Worm (Caenorhabditis elegans): ENCODE data around the gene pigq-1.

pigq-1 gene

DNA sequence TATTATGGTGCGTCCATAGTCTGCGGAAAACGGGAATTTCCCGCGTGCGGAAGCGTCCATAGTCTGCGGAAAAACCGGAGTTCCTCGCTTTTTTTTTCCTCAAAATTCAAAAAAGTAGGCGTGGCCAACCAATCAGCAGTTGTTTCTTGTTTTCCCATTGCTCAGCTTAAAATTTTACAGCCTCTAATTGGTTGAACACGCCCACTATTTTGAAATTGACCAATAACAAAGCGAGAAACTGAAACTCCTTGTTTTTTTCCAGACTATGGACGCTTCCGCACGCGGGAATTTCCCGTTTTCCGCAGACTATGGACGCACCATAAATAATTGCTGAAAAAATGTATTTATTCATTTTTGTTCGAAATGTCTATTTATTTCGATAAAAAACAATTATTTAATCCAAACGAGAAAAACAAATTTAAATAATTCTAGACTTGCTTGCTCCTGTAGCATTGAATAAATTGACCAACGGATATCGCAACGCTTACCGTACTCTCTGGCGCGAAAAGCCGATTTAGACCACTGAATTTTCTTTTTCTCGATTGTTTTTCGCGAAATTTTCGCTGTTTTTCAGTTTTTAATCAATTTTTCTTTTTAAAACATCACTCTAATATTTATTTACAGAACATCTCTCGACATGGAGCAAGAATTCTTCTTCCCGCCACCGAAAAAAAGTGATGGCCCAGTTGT lies 7.5 kb upstream of the pigq-1 start, which contains the start of gene C08F8.3:
C08F8.3 (plus strand) TSS at position 620 of the 690 bp plus-strand sequence.
- TF ChIP-seq nfya-1 (tag; optimal IDR thresholded peaks at IDR 0.05; ENCODE audit: insufficient read depth): peak; percentile 67

DNA sequence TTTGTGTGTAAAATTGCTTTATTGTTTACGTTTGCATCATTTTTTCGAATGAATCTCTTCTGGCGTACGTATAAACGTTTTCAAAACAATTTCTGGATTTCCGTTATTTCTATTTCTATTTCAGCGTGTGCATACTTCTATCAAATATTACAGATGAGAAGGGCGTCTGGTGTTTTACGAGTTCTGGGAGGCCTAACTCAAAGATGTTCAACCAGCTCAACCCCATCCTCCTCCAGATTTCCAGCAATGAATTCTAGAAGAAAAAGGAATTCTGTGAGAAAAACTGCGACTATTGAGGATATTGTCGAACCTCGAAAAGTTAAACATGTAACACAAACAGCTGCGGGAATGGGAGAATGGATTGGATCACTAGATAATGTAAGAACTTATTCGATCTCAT lies 3.8 kb upstream of the pigq-1 start, which contains the start of gene C08F8.2:
C08F8.2 (plus strand) TSS at position 154 of the 400 bp plus-strand sequence.
- TF ChIP-seq ztf-4 (tag; optimal IDR thresholded peaks at IDR 0.05): no peak
- no peak for TF ChIP-seq pqm-1 (tag; optimal IDR thresholded peaks at IDR 0.05)
- TF ChIP-seq ceh-28 (tag; optimal IDR thresholded peaks at IDR 0.05): no peak
- peak; percentile 53 for TF ChIP-seq ama-1 (optimal IDR thresholded peaks at IDR 0.05)

DNA sequence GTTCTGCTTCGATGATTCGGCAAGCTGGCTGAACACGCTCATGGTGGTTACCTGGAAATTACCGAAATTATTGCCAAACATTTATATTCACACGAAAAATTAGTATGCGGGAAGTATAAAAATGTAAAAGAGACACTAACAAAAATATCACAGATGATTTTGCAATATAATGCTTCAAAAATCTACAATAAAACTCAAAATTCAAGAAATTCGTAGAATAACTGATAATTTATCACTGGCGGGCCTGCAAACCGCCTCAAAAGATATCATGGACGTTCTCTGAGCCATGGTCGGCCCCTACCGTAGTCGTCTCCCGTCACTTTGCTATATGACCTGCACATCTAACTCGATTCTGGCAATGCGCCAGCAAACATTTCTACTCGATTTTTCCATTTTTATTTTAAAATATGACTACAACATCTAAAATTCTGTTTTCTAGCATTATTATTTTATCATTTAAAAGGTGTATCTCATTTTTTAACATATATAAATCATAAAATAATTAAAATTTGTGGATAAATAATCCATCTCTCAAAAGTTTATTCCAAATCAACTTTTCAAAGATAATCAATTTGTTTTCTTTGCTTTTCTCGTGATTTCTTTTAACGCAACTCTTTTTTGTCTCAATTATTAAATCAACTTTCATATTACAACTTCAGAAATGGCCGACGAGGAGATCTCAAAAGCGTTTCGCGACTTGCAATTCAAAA lies 2.6 kb upstream of the pigq-1 start, which contains the start of the genes F01G4.6 and pfd-1:
F01G4.6 (minus strand) TSS at position 51 of the 710 bp plus-strand sequence.
pfd-1 (plus strand) TSS at position 660 of the 710 bp plus-strand sequence.
- peak; percentile 87 for TF ChIP-seq lin-39 (tag; optimal IDR thresholded peaks at IDR 0.05)
- peak; percentile 84 for TF ChIP-seq egl-5 (tag; optimal IDR thresholded peaks at IDR 0.05)
- peak; percentile 49 for TF ChIP-seq ceh-16 (tag; optimal IDR thresholded peaks at IDR 0.05)
- TF ChIP-seq nhr-43 (tag; optimal IDR thresholded peaks at IDR 0.05; ENCODE audit: poor library complexity, severe bottlenecking): peak; percentile 82
- TF ChIP-seq jun-1 (tag; optimal IDR thresholded peaks at IDR 0.05): peak; percentile 88
- no peak for TF ChIP-seq unc-39 (tag; optimal IDR thresholded peaks at IDR 0.05)
- peak; percentile 67 for TF ChIP-seq ama-1 (optimal IDR thresholded peaks at IDR 0.05)
- peak; percentile 64 for TF ChIP-seq mml-1 (tag; optimal IDR thresholded peaks at IDR 0.05)
- TF ChIP-seq egl-27 (tag; optimal IDR thresholded peaks at IDR 0.05): peak; percentile 32
- no peak for TF ChIP-seq ztf-11 (tag; optimal IDR thresholded peaks at IDR 0.05)
- peak; percentile 43 for TF ChIP-seq ceh-82 (tag; optimal IDR thresholded peaks at IDR 0.05)
- peak; percentile 1 for TF ChIP-seq sea-2 (GFP tag; optimal IDR thresholded peaks at IDR 0.05)
- no peak for TF ChIP-seq unc-62 (GFP tag; optimal IDR thresholded peaks at IDR 0.05)
- no peak for TF ChIP-seq fkh-2 (tag; optimal IDR thresholded peaks at IDR 0.05)
- peak; percentile 63 for TF ChIP-seq ztf-4 (tag; optimal IDR thresholded peaks at IDR 0.05)
- TF ChIP-seq lsy-12 (tag; optimal IDR thresholded peaks at IDR 0.05): peak; percentile 96
- TF ChIP-seq fos-1 (tag; optimal IDR thresholded peaks at IDR 0.05): no peak
- TF ChIP-seq eor-1 (tag; optimal IDR thresholded peaks at IDR 0.05): no peak
- TF ChIP-seq pha-4 (tag; optimal IDR thresholded peaks at IDR 0.05): peak; percentile 97
- no peak for TF ChIP-seq nhr-67 (tag; optimal IDR thresholded peaks at IDR 0.05)
- TF ChIP-seq nhr-76 (tag; optimal IDR thresholded peaks at IDR 0.05): peak; percentile 50
- TF ChIP-seq hmg-11 (tag; optimal IDR thresholded peaks at IDR 0.05): peak; percentile 76
- TF ChIP-seq snpc-4 (tag; optimal IDR thresholded peaks at IDR 0.05): peak; percentile 82
- peak; percentile 98 for TF ChIP-seq nfya-1 (tag; optimal IDR thresholded peaks at IDR 0.05; ENCODE audit: insufficient read depth)
- TF ChIP-seq nhr-77 (tag; optimal IDR thresholded peaks at IDR 0.05): peak; percentile 40
- peak; percentile 68 for TF ChIP-seq ceh-28 (tag; optimal IDR thresholded peaks at IDR 0.05)
- no peak for TF ChIP-seq nhr-237 (tag; optimal IDR thresholded peaks at IDR 0.05)
- no peak for TF ChIP-seq aly-2 (tag; optimal IDR thresholded peaks at IDR 0.05)
- TF ChIP-seq zag-1 (tag; optimal IDR thresholded peaks at IDR 0.05): peak; percentile 85
- peak; percentile 95 for TF ChIP-seq lin-15B (tag; optimal IDR thresholded peaks at IDR 0.05)
- TF ChIP-seq elt-3 (tag; optimal IDR thresholded peaks at IDR 0.05): peak in 1 of 3 experiments; percentile 66
- TF ChIP-seq elt-2 (tag; optimal IDR thresholded peaks at IDR 0.05): peak; percentile 87
- TF ChIP-seq daf-12 (tag; optimal IDR thresholded peaks at IDR 0.05): no peak
- peak; percentile 84 for TF ChIP-seq R02D3.7 (tag; optimal IDR thresholded peaks at IDR 0.05)
- peak; percentile 90 for TF ChIP-seq pqm-1 (tag; optimal IDR thresholded peaks at IDR 0.05)
- TF ChIP-seq nhr-23 (tag; optimal IDR thresholded peaks at IDR 0.05): peak; percentile 97
- peak; percentile 81 for TF ChIP-seq tbx-2 (tag; optimal IDR thresholded peaks at IDR 0.05)
- peak; percentile 32 for TF ChIP-seq elt-1 (tag; optimal IDR thresholded peaks at IDR 0.05)
- TF ChIP-seq nhr-28 (tag; optimal IDR thresholded peaks at IDR 0.05): no peak
- peak; percentile 87 for TF ChIP-seq skn-1 (tag; optimal IDR thresholded peaks at IDR 0.05)
- TF ChIP-seq ceh-9 (tag; optimal IDR thresholded peaks at IDR 0.05): no peak
- peak; percentile 60 for TF ChIP-seq fkh-10 (GFP tag; optimal IDR thresholded peaks at IDR 0.05)
- TF ChIP-seq mdl-1 (tag; optimal IDR thresholded peaks at IDR 0.05): no peak
- TF ChIP-seq nhr-25 (tag; optimal IDR thresholded peaks at IDR 0.05): peak; percentile 92
- TF ChIP-seq nhr-12 (tag; optimal IDR thresholded peaks at IDR 0.05): no peak
- TF ChIP-seq nhr-11 (tag; optimal IDR thresholded peaks at IDR 0.05): peak; percentile 75
- TF ChIP-seq ZK546.5 (tag; optimal IDR thresholded peaks at IDR 0.05): peak; percentile 99
